Fruit fly (Drosophila melanogaster): ENCODE results near the gene CG44194.

DNA sequence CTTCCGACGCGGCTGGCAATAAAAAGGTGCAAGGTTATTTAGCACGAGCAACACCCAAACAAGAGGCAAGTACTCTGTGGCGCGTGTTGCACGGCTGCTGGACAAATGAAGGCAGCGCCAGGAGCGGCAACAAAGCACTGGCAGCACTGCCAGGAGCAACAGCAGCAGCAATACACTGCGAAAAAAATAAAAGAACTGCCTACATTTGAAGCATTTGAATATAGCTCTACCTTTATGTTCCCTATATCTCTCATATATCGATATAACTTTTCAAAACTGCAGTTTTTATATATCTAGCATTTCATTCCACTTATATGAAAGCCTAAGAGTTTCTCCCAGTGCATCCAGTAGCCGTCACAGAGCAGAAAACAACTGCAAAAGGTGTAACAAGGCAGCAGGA, 40.1 kb downstream of the CG44194 start:
- no peak for TF ChIP-seq dac (GFP tag; optimal IDR thresholded peaks at IDR 0.05)
- TF ChIP-seq CG11902 (GFP tag; optimal IDR thresholded peaks at IDR 0.05): no peak
- TF ChIP-seq CG16779 (tag; optimal IDR thresholded peaks at IDR 0.05): no peak
- TF ChIP-seq Ets21C (GFP tag; optimal IDR thresholded peaks at IDR 0.05): peak; percentile 6
- peak; percentile 16 for TF ChIP-seq Met (GFP tag; optimal IDR thresholded peaks at IDR 0.05)
- TF ChIP-seq dsx (GFP tag; optimal IDR thresholded peaks at IDR 0.05; ENCODE audit: poor library complexity, severe bottlenecking): peak; percentile 23
- TF ChIP-seq vri (GFP tag; optimal IDR thresholded peaks at IDR 0.05): no peak
- TF ChIP-seq CG6808 (GFP tag; optimal IDR thresholded peaks at IDR 0.05): peak; percentile 17

All from whole organism, prepupa.